Worm (Caenorhabditis elegans) whole organism, late embryonic: ENCODE measurements around the gene alh-4.

Source experiments
- ama-1 ChIP-seq: fragments of 150-350 bp; optimal IDR thresholded peaks from 2 replicates; lab custom pipeline; 2014
- elt-2 ChIP-seq: sonication (generic microtip); optimal IDR thresholded peaks from 2 replicates; lab custom pipeline; 2016; ENCODE audit warnings: missing genetic modification reagents, missing genetic modification characterization, missing compliant biosample characterization

DNA sequence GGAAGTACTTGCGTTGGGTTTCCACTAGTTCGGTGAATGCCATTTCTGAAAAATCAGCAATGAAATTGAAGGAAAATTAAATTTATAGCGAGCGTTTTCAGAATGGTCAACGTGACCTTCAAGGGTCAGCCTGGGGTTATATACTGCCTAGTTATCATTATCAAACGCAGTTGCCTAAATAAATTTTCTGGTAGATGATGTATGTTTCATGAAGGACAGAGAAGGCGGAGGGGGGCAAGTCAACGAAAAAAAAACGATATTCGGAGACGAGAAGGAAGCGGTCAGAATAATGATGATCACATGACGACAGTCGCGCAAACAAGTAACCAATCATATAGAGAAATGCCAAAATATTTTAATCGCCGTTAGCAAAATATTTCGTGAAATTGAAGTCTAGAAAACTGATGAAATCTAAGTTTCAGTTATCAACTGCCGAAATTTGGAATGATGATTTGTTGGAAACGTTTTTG is at the start of gene alh-4:
- no peak for TF ChIP-seq elt-2 (tag; lab: Kevin White, UChicago)
- TF ChIP-seq ama-1 (lab: Kevin White, UChicago), result no peak
